Fruit fly (Drosophila melanogaster): Measurements from ENCODE around the gene CG9519.

The CG9519 gene

dm6 chrX:14856261-14856660 lies at the start of gene CG9519:
CG9519 (minus strand) TSS chrX:14856361.
- TF ChIP-seq CG17806 (tag; optimal IDR thresholded peaks at IDR 0.05) (no peak), fd96Ca (GFP tag; IDR thresholded peaks at IDR 0.05) (no peak), gl (tag; optimal IDR thresholded peaks at IDR 0.05) (no peak), Snoo (tag; optimal IDR thresholded peaks at IDR 0.05) (no peak), Pif1B (GFP tag; optimal IDR thresholded peaks at IDR 0.05) (no peak), CG8301 (tag; optimal IDR thresholded peaks at IDR 0.05) (no peak), Pif1A (GFP tag; optimal IDR thresholded peaks at IDR 0.05) (no peak), rn (GFP tag; IDR thresholded peaks at IDR 0.05) (no peak), CG14655 (GFP tag; optimal IDR thresholded peaks at IDR 0.05) (no peak), CG8159 (tag; optimal IDR thresholded peaks at IDR 0.05) (no peak), CG9948 (tag; optimal IDR thresholded peaks at IDR 0.05) (no peak), D1 (tag; optimal IDR thresholded peaks at IDR 0.05) (no peak), Ets98B (GFP tag; IDR thresholded peaks at IDR 0.05) (no peak), CG13204 (GFP tag; optimal IDR thresholded peaks at IDR 0.05) (no peak), CG34367 (tag; optimal IDR thresholded peaks at IDR 0.05) (no peak), CG32121 (GFP tag; IDR thresholded peaks at IDR 0.05) (no peak)

dm6 chrX:14905499-14906044 lies 49.4 kb upstream of the CG9519 start, which contains the start of gene CG9512:
CG9512 (minus strand) TSS chrX:14905549.
- TF ChIP-seq CG10348 (GFP tag; IDR thresholded peaks at IDR 0.05) (no peak), CG12605 (GFP tag; IDR thresholded peaks at IDR 0.05) (no peak), CG9948 (tag; optimal IDR thresholded peaks at IDR 0.05) (no peak), CG17806 (tag; optimal IDR thresholded peaks at IDR 0.05) (no peak), gl (tag; optimal IDR thresholded peaks at IDR 0.05) (no peak), fd96Ca (GFP tag; IDR thresholded peaks at IDR 0.05) (no peak)

dm6 chrX:14897592-14897991 lies 41.4 kb upstream of the CG9519 start:
- peak; percentile 35 for TF ChIP-seq CG8301 (tag; optimal IDR thresholded peaks at IDR 0.05)
- TF ChIP-seq CG14655 (GFP tag; optimal IDR thresholded peaks at IDR 0.05), result peak; percentile 20
- TF ChIP-seq CG8159 (tag; optimal IDR thresholded peaks at IDR 0.05), result peak; percentile 26
- TF ChIP-seq CG34367 (tag; optimal IDR thresholded peaks at IDR 0.05), result no peak
- TF ChIP-seq CG12605 (GFP tag; IDR thresholded peaks at IDR 0.05), result no peak
- peak; percentile 3 for TF ChIP-seq Snoo (tag; optimal IDR thresholded peaks at IDR 0.05)
- TF ChIP-seq Pif1A (GFP tag; optimal IDR thresholded peaks at IDR 0.05), result peak; percentile 16
- TF ChIP-seq CG4496 (GFP tag; IDR thresholded peaks at IDR 0.05), result 0 out of 3 replicates have a peak, but pooled peaks have one; percentile 9
- 0 out of 2 replicates have a peak, but pooled peaks have one; percentile 51 for TF ChIP-seq CG32121 (GFP tag; IDR thresholded peaks at IDR 0.05)

dm6 chrX:14896791-14897190 lies 40.6 kb upstream of the CG9519 start, which contains the start of gene CG9514:
CG9514 (minus strand) TSS chrX:14896891.
- TF ChIP-seq CG12605 (GFP tag; IDR thresholded peaks at IDR 0.05) (no peak), Pif1B (GFP tag; optimal IDR thresholded peaks at IDR 0.05) (no peak), CG15710 (tag; optimal IDR thresholded peaks at IDR 0.05) (no peak), CG32121 (GFP tag; IDR thresholded peaks at IDR 0.05) (no peak), Ets98B (GFP tag; IDR thresholded peaks at IDR 0.05) (no peak), CG13204 (GFP tag; optimal IDR thresholded peaks at IDR 0.05) (no peak)

- TF ChIP-seq CG13204 (GFP tag; optimal IDR thresholded peaks at IDR 0.05), result no peak
- TF ChIP-seq CG32121 (GFP tag; IDR thresholded peaks at IDR 0.05), result peak; percentile 41; the same call in 1 of the 2 replicates
- TF ChIP-seq CG4496 (GFP tag; IDR thresholded peaks at IDR 0.05), result 0 out of 3 replicates have a peak, but pooled peaks have one; percentile 19
- peak; percentile 10 for TF ChIP-seq CG8301 (tag; optimal IDR thresholded peaks at IDR 0.05)
- no peak for TF ChIP-seq D1 (tag; optimal IDR thresholded peaks at IDR 0.05)
- TF ChIP-seq CG10348 (GFP tag; IDR thresholded peaks at IDR 0.05), result no peak
- TF ChIP-seq EcR (GFP tag; optimal IDR thresholded peaks at IDR 0.05), result no peak
Observed at dm6 chrX:14896310-14896709, 40.1 kb upstream of the CG9519 start.

dm6 chrX:14893872-14894271 lies 37.7 kb upstream of the CG9519 start:
- no peak for TF ChIP-seq Pif1B (GFP tag; optimal IDR thresholded peaks at IDR 0.05)
- TF ChIP-seq D1 (tag; optimal IDR thresholded peaks at IDR 0.05), result no peak
- no peak for TF ChIP-seq CG17806 (tag; optimal IDR thresholded peaks at IDR 0.05)
- TF ChIP-seq Ets98B (GFP tag; IDR thresholded peaks at IDR 0.05), result no peak
- TF ChIP-seq CG15710 (tag; optimal IDR thresholded peaks at IDR 0.05), result no peak
- TF ChIP-seq CG10348 (GFP tag; IDR thresholded peaks at IDR 0.05), result no peak
- no peak for TF ChIP-seq CG13204 (GFP tag; optimal IDR thresholded peaks at IDR 0.05)
- TF ChIP-seq rn (GFP tag; IDR thresholded peaks at IDR 0.05), result no peak
- no peak for TF ChIP-seq CG8301 (tag; optimal IDR thresholded peaks at IDR 0.05)
- TF ChIP-seq CG4496 (GFP tag; IDR thresholded peaks at IDR 0.05), result no peak
- no peak for TF ChIP-seq CG9948 (tag; optimal IDR thresholded peaks at IDR 0.05)
- TF ChIP-seq gl (tag; optimal IDR thresholded peaks at IDR 0.05), result no peak
- TF ChIP-seq CG14655 (GFP tag; optimal IDR thresholded peaks at IDR 0.05), result no peak
- no peak for TF ChIP-seq Snoo (tag; optimal IDR thresholded peaks at IDR 0.05)
- no peak for TF ChIP-seq fd96Ca (GFP tag; IDR thresholded peaks at IDR 0.05)
- no peak for TF ChIP-seq CG12605 (GFP tag; IDR thresholded peaks at IDR 0.05)

dm6 chrX:14892303-14892702 lies 36.1 kb upstream of the CG9519 start:
- TF ChIP-seq CG13204 (GFP tag; optimal IDR thresholded peaks at IDR 0.05) (no peak), EcR (GFP tag; optimal IDR thresholded peaks at IDR 0.05) (no peak), CG10348 (GFP tag; IDR thresholded peaks at IDR 0.05) (no peak), CG4496 (GFP tag; IDR thresholded peaks at IDR 0.05) (peak; percentile 56; the same call in 2 of the 3 replicates), CG14655 (GFP tag; optimal IDR thresholded peaks at IDR 0.05) (peak; percentile 8), Ets98B (GFP tag; IDR thresholded peaks at IDR 0.05) (peak; percentile 16; the same call in 1 of the 2 replicates), CG9948 (tag; optimal IDR thresholded peaks at IDR 0.05) (no peak), Pif1A (GFP tag; optimal IDR thresholded peaks at IDR 0.05) (peak; percentile 16), CG15710 (tag; optimal IDR thresholded peaks at IDR 0.05) (no peak), fd96Ca (GFP tag; IDR thresholded peaks at IDR 0.05) (no peak), CG8301 (tag; optimal IDR thresholded peaks at IDR 0.05) (peak; percentile 29), Pif1B (GFP tag; optimal IDR thresholded peaks at IDR 0.05) (no peak), CG34367 (tag; optimal IDR thresholded peaks at IDR 0.05) (no peak), D1 (tag; optimal IDR thresholded peaks at IDR 0.05) (no peak), CG17806 (tag; optimal IDR thresholded peaks at IDR 0.05) (no peak), CG32121 (GFP tag; IDR thresholded peaks at IDR 0.05) (0 out of 2 replicates have a peak, but pooled peaks have one; percentile 20), CG12605 (GFP tag; IDR thresholded peaks at IDR 0.05) (no peak), gl (tag; optimal IDR thresholded peaks at IDR 0.05) (no peak), rn (GFP tag; IDR thresholded peaks at IDR 0.05) (0 out of 2 replicates have a peak, but pooled peaks have one; percentile 19), Snoo (tag; optimal IDR thresholded peaks at IDR 0.05) (no peak), CG8159 (tag; optimal IDR thresholded peaks at IDR 0.05) (peak; percentile 42)
